Worm (Caenorhabditis elegans): Measurements from ENCODE around the gene lin-46.

The lin-46 gene

DNA sequence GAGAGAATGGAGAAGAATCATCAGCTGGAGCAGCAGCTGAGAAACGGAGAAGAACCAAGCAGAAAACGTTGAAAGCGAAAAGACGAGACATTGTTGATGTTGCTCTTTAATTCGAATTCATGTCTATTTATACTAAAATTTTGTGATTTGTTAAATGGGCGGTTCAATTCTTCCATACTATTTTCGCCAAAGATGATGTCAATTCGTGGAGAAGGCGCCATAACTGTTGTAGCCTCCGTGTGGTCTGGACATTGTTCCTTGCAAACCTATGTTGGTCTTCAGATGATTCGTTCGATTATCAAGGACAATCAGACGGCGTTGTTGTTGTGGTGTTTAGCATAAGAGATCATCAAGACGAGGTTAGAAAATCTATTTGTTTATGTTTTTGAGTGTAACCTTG is 28.8 kb downstream of the lin-46 start, which contains the start of gene far-3:
far-3 (minus strand) TSS at position 101 of the 400 bp plus-strand sequence.
- TF ChIP-seq lin-13 (tag; optimal IDR thresholded peaks at IDR 0.05) (no peak), sptf-1 (tag; optimal IDR thresholded peaks at IDR 0.05) (no peak), nhr-28 (tag; optimal IDR thresholded peaks at IDR 0.05) (no peak), ces-1 (GFP tag; optimal IDR thresholded peaks at IDR 0.05) (no peak), unc-39 (tag; optimal IDR thresholded peaks at IDR 0.05) (no peak)

- no peak for TF ChIP-seq ztf-11 (tag; optimal IDR thresholded peaks at IDR 0.05)
- no peak for TF ChIP-seq flh-1 (GFP tag; optimal IDR thresholded peaks at IDR 0.05)
- TF ChIP-seq mep-1 (tag; optimal IDR thresholded peaks at IDR 0.05): no peak
- no peak for TF ChIP-seq lin-32 (GFP tag; optimal IDR thresholded peaks at IDR 0.05)
- no peak for TF ChIP-seq pha-4 (tag; optimal IDR thresholded peaks at IDR 0.05)
- TF ChIP-seq ceh-39 (tag; optimal IDR thresholded peaks at IDR 0.05): no peak
- no peak for TF ChIP-seq mab-5 (tag; optimal IDR thresholded peaks at IDR 0.05)
- TF ChIP-seq nhr-28 (tag; optimal IDR thresholded peaks at IDR 0.05): no peak
- no peak for TF ChIP-seq sptf-1 (tag; optimal IDR thresholded peaks at IDR 0.05)
- no peak for TF ChIP-seq M03D4.4 (tag; optimal IDR thresholded peaks at IDR 0.05)
- TF ChIP-seq ham-2 (GFP tag; optimal IDR thresholded peaks at IDR 0.05): no peak
- TF ChIP-seq tbx-8 (GFP tag; optimal IDR thresholded peaks at IDR 0.05): no peak
- no peak for TF ChIP-seq sem-2 (GFP tag; optimal IDR thresholded peaks at IDR 0.05)
- TF ChIP-seq lin-13 (tag; optimal IDR thresholded peaks at IDR 0.05): no peak
- TF ChIP-seq ces-1 (GFP tag; optimal IDR thresholded peaks at IDR 0.05): no peak
- no peak for TF ChIP-seq elt-1 (tag; optimal IDR thresholded peaks at IDR 0.05; ENCODE audit: borderline replicate concordance, insufficient read depth)
These were observed 30.9 kb downstream of the lin-46 start, which contains the start of gene far-4 for ce11 chrV:12999559-12999958. far-4 (minus strand) TSS chrV:12999659.

DNA sequence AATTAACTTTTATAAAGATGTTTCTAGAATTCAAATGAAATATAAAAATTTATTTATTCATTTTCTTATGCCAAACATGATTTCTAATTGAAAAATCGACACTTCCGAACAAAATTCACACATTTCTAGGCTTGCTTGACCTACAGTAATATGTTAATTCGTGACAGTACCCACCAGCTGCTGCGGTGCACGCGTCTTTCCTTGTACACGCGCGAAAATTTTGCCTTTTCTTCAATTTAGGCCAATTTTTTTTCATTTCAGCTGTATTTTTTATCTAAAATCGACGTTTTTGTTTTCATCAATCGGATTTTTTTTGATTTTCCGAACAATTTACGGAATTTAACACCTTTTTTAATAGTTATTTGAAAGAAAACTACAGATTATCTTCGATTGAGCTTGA is 31.4 kb downstream of the lin-46 start:
- TF ChIP-seq lin-13 (tag; optimal IDR thresholded peaks at IDR 0.05): no peak
- TF ChIP-seq mep-1 (tag; optimal IDR thresholded peaks at IDR 0.05): no peak
- TF ChIP-seq unc-39 (tag; optimal IDR thresholded peaks at IDR 0.05): no peak
- no peak for TF ChIP-seq elt-3 (tag; optimal IDR thresholded peaks at IDR 0.05)
- no peak for TF ChIP-seq lsy-2 (tag; optimal IDR thresholded peaks at IDR 0.05)
- TF ChIP-seq elt-1 (tag; optimal IDR thresholded peaks at IDR 0.05; ENCODE audit: borderline replicate concordance, insufficient read depth): no peak
- no peak for TF ChIP-seq sptf-1 (tag; optimal IDR thresholded peaks at IDR 0.05)
- no peak for TF ChIP-seq ceh-43 (GFP tag; optimal IDR thresholded peaks at IDR 0.05)
- no peak for TF ChIP-seq blmp-1 (tag; optimal IDR thresholded peaks at IDR 0.05)
- TF ChIP-seq sem-2 (GFP tag; optimal IDR thresholded peaks at IDR 0.05): no peak
- no peak for TF ChIP-seq flh-1 (GFP tag; optimal IDR thresholded peaks at IDR 0.05)
- no peak for TF ChIP-seq drap-1 (GFP tag; optimal IDR thresholded peaks at IDR 0.05)
- no peak for TF ChIP-seq M03D4.4 (tag; optimal IDR thresholded peaks at IDR 0.05)
- no peak for TF ChIP-seq ham-2 (GFP tag; optimal IDR thresholded peaks at IDR 0.05)
- TF ChIP-seq nhr-76 (tag; optimal IDR thresholded peaks at IDR 0.05): no peak
- TF ChIP-seq ceh-39 (tag; optimal IDR thresholded peaks at IDR 0.05): no peak
- no peak for TF ChIP-seq unc-62 (GFP tag; optimal IDR thresholded peaks at IDR 0.05)

DNA sequence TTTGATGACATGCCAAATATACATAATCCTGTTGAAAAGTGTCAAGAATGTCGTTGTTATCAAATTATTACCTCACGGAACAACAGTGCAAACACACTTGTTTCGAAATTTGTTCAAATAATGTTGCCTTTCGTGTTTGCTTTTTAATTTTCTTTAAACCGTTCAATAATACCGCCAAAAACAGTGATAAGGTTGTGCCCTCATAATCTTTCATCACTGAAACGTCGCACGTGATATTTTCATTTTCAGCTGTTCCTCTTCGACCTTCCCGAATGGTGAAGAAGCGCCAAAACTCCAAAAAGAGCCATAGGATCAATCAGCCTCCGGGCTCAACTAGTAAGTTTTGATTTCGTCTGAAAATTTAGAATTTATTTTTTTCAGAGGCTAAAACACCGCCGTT is 33.4 kb downstream of the lin-46 start, which contains the start of gene inft-2:
inft-2 (plus strand) TSS at position 248 of the 400 bp plus-strand sequence.
- TF ChIP-seq sem-2 (GFP tag; optimal IDR thresholded peaks at IDR 0.05) (no peak), bed-3 (GFP tag; optimal IDR thresholded peaks at IDR 0.05) (no peak), ham-2 (GFP tag; optimal IDR thresholded peaks at IDR 0.05) (no peak), snpc-4 (tag; optimal IDR thresholded peaks at IDR 0.05) (no peak), mls-2 (tag; optimal IDR thresholded peaks at IDR 0.05) (no peak), unc-62 (GFP tag; optimal IDR thresholded peaks at IDR 0.05) (no peak), zip-8 (tag; optimal IDR thresholded peaks at IDR 0.05) (no peak), lsy-2 (tag; optimal IDR thresholded peaks at IDR 0.05) (no peak), cnd-1 (tag; optimal IDR thresholded peaks at IDR 0.05) (no peak)

DNA sequence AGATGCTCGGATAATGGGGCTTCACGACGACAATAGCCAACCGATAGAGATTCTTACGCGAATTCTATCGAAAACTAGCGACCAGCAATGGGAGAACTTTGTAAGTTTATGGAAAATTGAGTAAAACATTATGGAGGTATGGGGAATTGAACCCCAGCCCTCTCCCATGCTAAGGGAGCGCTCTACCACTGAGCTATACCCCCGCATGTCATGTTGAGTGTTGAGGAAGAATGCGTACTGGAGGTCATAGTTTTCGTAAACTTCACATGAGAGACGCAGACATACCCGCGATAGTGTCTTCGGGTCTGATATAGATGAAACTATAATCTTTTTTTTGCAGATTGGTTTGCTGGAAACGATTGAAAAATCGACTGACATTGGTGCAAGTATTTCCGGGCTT is 34.7 kb downstream of the lin-46 start:
- TF ChIP-seq unc-39 (tag; optimal IDR thresholded peaks at IDR 0.05) (no peak), elt-1 (tag; optimal IDR thresholded peaks at IDR 0.05; ENCODE audit: borderline replicate concordance, insufficient read depth) (peak; percentile 16), mls-2 (tag; optimal IDR thresholded peaks at IDR 0.05) (peak; percentile 94), nhr-28 (tag; optimal IDR thresholded peaks at IDR 0.05) (peak; percentile 69), mep-1 (tag; optimal IDR thresholded peaks at IDR 0.05) (peak; percentile 26), ceh-83 (GFP tag; optimal IDR thresholded peaks at IDR 0.05) (peak; percentile 92), pha-4 (tag; optimal IDR thresholded peaks at IDR 0.05) (peak; percentile 29), unc-120 (tag; optimal IDR thresholded peaks at IDR 0.05; ENCODE audit: poor library complexity, severe bottlenecking) (peak; percentile 87), blmp-1 (tag; optimal IDR thresholded peaks at IDR 0.05) (no peak), sptf-1 (tag; optimal IDR thresholded peaks at IDR 0.05) (peak; percentile 93), unc-62 (GFP tag; optimal IDR thresholded peaks at IDR 0.05) (peak; percentile 37), elt-3 (tag; optimal IDR thresholded peaks at IDR 0.05) (no peak), snpc-4 (tag; optimal IDR thresholded peaks at IDR 0.05) (no peak), flh-1 (GFP tag; optimal IDR thresholded peaks at IDR 0.05) (peak; percentile 41), ceh-39 (tag; optimal IDR thresholded peaks at IDR 0.05) (no peak), tbx-8 (GFP tag; optimal IDR thresholded peaks at IDR 0.05) (peak; percentile 62), ceh-43 (GFP tag; optimal IDR thresholded peaks at IDR 0.05) (peak; percentile 78), cnd-1 (tag; optimal IDR thresholded peaks at IDR 0.05) (peak; percentile 79), hlh-1 (tag; optimal IDR thresholded peaks at IDR 0.05) (no peak), mab-5 (tag; optimal IDR thresholded peaks at IDR 0.05) (no peak), sem-2 (GFP tag; optimal IDR thresholded peaks at IDR 0.05) (peak; percentile 80), zip-8 (tag; optimal IDR thresholded peaks at IDR 0.05) (no peak), ces-1 (GFP tag; optimal IDR thresholded peaks at IDR 0.05) (no peak), lin-13 (tag; optimal IDR thresholded peaks at IDR 0.05) (peak; percentile 43), ham-2 (GFP tag; optimal IDR thresholded peaks at IDR 0.05) (peak; percentile 90), ztf-11 (tag; optimal IDR thresholded peaks at IDR 0.05) (no peak), lsy-2 (tag; optimal IDR thresholded peaks at IDR 0.05) (no peak), nhr-237 (tag; optimal IDR thresholded peaks at IDR 0.05) (peak; percentile 10), nhr-2 (tag; optimal IDR thresholded peaks at IDR 0.05) (no peak), M03D4.4 (tag; optimal IDR thresholded peaks at IDR 0.05) (peak; percentile 87), nhr-12 (tag; optimal IDR thresholded peaks at IDR 0.05) (no peak), bed-3 (GFP tag; optimal IDR thresholded peaks at IDR 0.05) (peak; percentile 74), lin-32 (GFP tag; optimal IDR thresholded peaks at IDR 0.05) (peak; percentile 86), drap-1 (GFP tag; optimal IDR thresholded peaks at IDR 0.05) (peak; percentile 87), nhr-76 (tag; optimal IDR thresholded peaks at IDR 0.05) (no peak)
